Worm (Caenorhabditis elegans) whole organism, late embryonic: Measurements from ENCODE around the gene acp-4.

Experiments
- K02D7.2 ChIP-seq: sonication (generic microtip); optimal IDR thresholded peaks from 2 replicates; lab custom pipeline; 2017; ENCODE audit warnings: mild to moderate bottlenecking, missing genetic modification characterization, missing compliant biosample characterization
- K09A11.1 ChIP-seq: sonication (generic microtip); optimal IDR thresholded peaks from 2 replicates; lab custom pipeline; 2017; ENCODE audit warnings: antibody characterized with exemption, mild to moderate bottlenecking, missing genetic modification characterization, missing compliant biosample characterization; ENCODE audit not compliant: insufficient read depth
- T23F11.4 ChIP-seq: fragments of 200-800 bp; sonication (Bioruptor generic); optimal IDR thresholded peaks from 2 replicates; lab custom pipeline; 2018; ENCODE audit warnings: mild to moderate bottlenecking, missing genetic modification characterization, missing compliant biosample characterization
- Y22D7AL.16 ChIP-seq: sonication (generic microtip); optimal IDR thresholded peaks from 2 replicates; lab custom pipeline; 2016; ENCODE audit warnings: missing genetic modification characterization, missing compliant biosample characterization
- ama-1 ChIP-seq: fragments of 150-350 bp; optimal IDR thresholded peaks from 2 replicates; lab custom pipeline; 2014
- ceh-18 ChIP-seq: sonication (generic microtip); optimal IDR thresholded peaks from 2 replicates; lab custom pipeline; 2016; ENCODE audit warnings: missing genetic modification characterization, missing compliant biosample characterization
- ceh-19 ChIP-seq: fragments of 200-800 bp; sonication (Bioruptor generic); optimal IDR thresholded peaks from 2 replicates; lab custom pipeline; 2018; ENCODE audit warnings: mild to moderate bottlenecking, missing genetic modification characterization, missing compliant biosample characterization
- ceh-22 ChIP-seq: sonication (generic microtip); optimal IDR thresholded peaks from 2 replicates; lab custom pipeline; 2017; ENCODE audit warnings: missing biosample characterization, missing genetic modification characterization
- ceh-24 ChIP-seq: sonication (generic microtip); optimal IDR thresholded peaks from 2 replicates; lab custom pipeline; 2016; ENCODE audit warnings: mild to moderate bottlenecking, missing genetic modification characterization, missing compliant biosample characterization
- ceh-30 ChIP-seq: fragments of 150-350 bp; optimal IDR thresholded peaks from 2 replicates; lab custom pipeline; 2014; ENCODE audit warnings: missing biosample characterization, missing genetic modification characterization
- ceh-34 ChIP-seq: sonication (generic microtip); optimal IDR thresholded peaks from 2 replicates; lab custom pipeline; 2016; ENCODE audit warnings: mild to moderate bottlenecking, missing genetic modification characterization, missing compliant biosample characterization
- ceh-48 ChIP-seq: sonication (generic microtip); optimal IDR thresholded peaks from 2 replicates; lab custom pipeline; 2016; ENCODE audit warnings: missing genetic modification characterization, inconsistent platforms, missing compliant biosample characterization
- ceh-6 ChIP-seq: fragments of 200-800 bp; sonication (Bioruptor generic); optimal IDR thresholded peaks from 2 replicates; lab custom pipeline; 2018; ENCODE audit warnings: mild to moderate bottlenecking, missing genetic modification characterization, missing compliant biosample characterization
- che-1 ChIP-seq: sonication (generic microtip); optimal IDR thresholded peaks from 2 replicates; lab custom pipeline; 2016; ENCODE audit warnings: mild to moderate bottlenecking, missing genetic modification characterization, missing compliant biosample characterization
- dmd-4 ChIP-seq: sonication (generic microtip); optimal IDR thresholded peaks from 2 replicates; lab custom pipeline; 2016; ENCODE audit warnings: borderline replicate concordance, missing genetic modification characterization, missing compliant biosample characterization
- elt-2 ChIP-seq: sonication (generic microtip); optimal IDR thresholded peaks from 2 replicates; lab custom pipeline; 2016; ENCODE audit warnings: missing genetic modification reagents, missing genetic modification characterization, missing compliant biosample characterization
- elt-4 ChIP-seq: sonication (generic microtip); optimal IDR thresholded peaks from 2 replicates; lab custom pipeline; 2016; ENCODE audit warnings: missing genetic modification characterization, missing compliant biosample characterization
- ets-4 ChIP-seq: sonication (generic microtip); optimal IDR thresholded peaks from 2 replicates; lab custom pipeline; 2016; ENCODE audit warnings: missing genetic modification characterization, missing compliant biosample characterization
- fkh-6 ChIP-seq: sonication (generic microtip); optimal IDR thresholded peaks from 2 replicates; lab custom pipeline; 2016; ENCODE audit warnings: missing genetic modification characterization, missing compliant biosample characterization
- hlh-15 ChIP-seq: sonication (generic microtip); optimal IDR thresholded peaks from 2 replicates; lab custom pipeline; 2016; ENCODE audit warnings: missing genetic modification characterization, missing compliant biosample characterization
- hlh-30 ChIP-seq: sonication (generic microtip); optimal IDR thresholded peaks from 2 replicates; lab custom pipeline; 2017; ENCODE audit warnings: antibody characterized with exemption, missing genetic modification characterization, missing compliant biosample characterization; ENCODE audit not compliant: insufficient read depth
- hlh-8 ChIP-seq: sonication (generic microtip); optimal IDR thresholded peaks from 2 replicates; lab custom pipeline; 2016; ENCODE audit warnings: missing genotype, missing genetic modification characterization, missing compliant biosample characterization
- lim-6 ChIP-seq: sonication (generic microtip); optimal IDR thresholded peaks from 2 replicates; lab custom pipeline; 2016; ENCODE audit warnings: missing genetic modification characterization, missing compliant biosample characterization
- nhr-11 ChIP-seq: fragments of 150-350 bp; optimal IDR thresholded peaks from 2 replicates; lab custom pipeline; 2014; ENCODE audit warnings: missing biosample characterization, missing genetic modification characterization
- nhr-232 ChIP-seq: sonication (generic microtip); optimal IDR thresholded peaks from 2 replicates; lab custom pipeline; 2016; ENCODE audit warnings: missing genetic modification characterization, missing compliant biosample characterization
- pat-9 ChIP-seq: fragments of 200-800 bp; sonication (Bioruptor generic); optimal IDR thresholded peaks from 2 replicates; lab custom pipeline; 2018; ENCODE audit warnings: mild to moderate bottlenecking, missing genetic modification characterization, moderate library complexity, missing compliant biosample characterization
- pha-2 ChIP-seq: sonication (generic microtip); optimal IDR thresholded peaks from 2 replicates; lab custom pipeline; 2017; ENCODE audit warnings: mild to moderate bottlenecking, missing genetic modification characterization, missing compliant biosample characterization
- pha-4 ChIP-seq: fragments of 150-350 bp; optimal IDR thresholded peaks from 2 replicates; lab custom pipeline; 2018; ENCODE audit warnings: missing biosample characterization, missing genetic modification reagents, missing genetic modification characterization
- ref-2 ChIP-seq: sonication (generic microtip); optimal IDR thresholded peaks from 2 replicates; lab custom pipeline; 2016; ENCODE audit warnings: missing genetic modification characterization, missing compliant biosample characterization
- sdc-2 ChIP-seq: sonication (generic microtip); optimal IDR thresholded peaks from 2 replicates; lab custom pipeline; 2016; ENCODE audit warnings: missing genotype, missing genetic modification characterization, missing compliant biosample characterization
- sox-4 ChIP-seq: sonication (generic microtip); optimal IDR thresholded peaks from 2 replicates; lab custom pipeline; 2017; ENCODE audit warnings: mild to moderate bottlenecking, missing genetic modification characterization, inconsistent platforms, missing compliant biosample characterization
- syd-9 ChIP-seq: sonication (generic microtip); optimal IDR thresholded peaks from 2 replicates; lab custom pipeline; 2016; ENCODE audit warnings: mild to moderate bottlenecking, missing genetic modification characterization, moderate library complexity, missing compliant biosample characterization
- unc-3 ChIP-seq, 2 experiments: fragments of 200-800 bp in 1 of 2; sonication (Bioruptor generic) in 1 of 2; sonication (generic microtip) in 1 of 2; conservative IDR thresholded peaks in 1 of 2; optimal IDR thresholded peaks in 1 of 2; 2 replicates each; pipeline versions ENCODE4 v1.3.6 to Lab custom; 2016 to 2022; ENCODE audit warnings: missing compliant biosample characterization in 2 of 2, missing genetic modification characterization in 2 of 2, missing genetic modification reagents in 1 of 2
- unc-42 ChIP-seq: sonication (generic microtip); optimal IDR thresholded peaks from 2 replicates; lab custom pipeline; 2016; ENCODE audit warnings: missing genotype, missing genetic modification characterization, missing compliant biosample characterization
- unc-86 ChIP-seq: sonication (generic microtip); optimal IDR thresholded peaks from 2 replicates; lab custom pipeline; 2016; ENCODE audit warnings: missing genetic modification characterization, missing compliant biosample characterization
- zip-5 ChIP-seq: sonication (generic microtip); optimal IDR thresholded peaks from 2 replicates; lab custom pipeline; 2016; ENCODE audit warnings: missing genetic modification characterization, missing compliant biosample characterization

Gene acp-4

ce11 chrII:8412061-8412721 is 22.7 kb downstream of the acp-4 start, which contains the start of gene efl-3 (continued):
- no peak for TF ChIP-seq hlh-15 (tag; lab: Kevin White, UChicago)
- no peak for TF ChIP-seq syd-9 (tag; lab: Kevin White, UChicago)
- TF ChIP-seq K09A11.1 = no peak
- TF ChIP-seq Y22D7AL.16 (tag; lab: Kevin White, UChicago) = no peak
- TF ChIP-seq, all 69 proteins: peak for 7

- TF ChIP-seq ceh-48 = no peak
- no peak for TF ChIP-seq pha-2 (tag; lab: Kevin White, UChicago)
- no peak for TF ChIP-seq fkh-6
- no peak for TF ChIP-seq ceh-34 (tag; lab: Kevin White, UChicago)
- no peak for TF ChIP-seq elt-4 (tag; lab: Kevin White, UChicago)
- TF ChIP-seq sdc-2 (tag; lab: Kevin White, UChicago) = no peak
- no peak for TF ChIP-seq ceh-6
- TF ChIP-seq unc-42 (tag; lab: Kevin White, UChicago) = no peak
- TF ChIP-seq T23F11.4 (GFP tag; lab: Kevin White, UChicago) = no peak
- TF ChIP-seq unc-3 (GFP tag; conservative IDR thresholded peaks at IDR 0.05; lab: Robert Waterston, UW) = no peak
- no peak for TF ChIP-seq unc-3 (tag; optimal IDR thresholded peaks at IDR 0.05; lab: Kevin White, UChicago)
- no peak for TF ChIP-seq hlh-30 (tag; lab: Kevin White, UChicago)
- no peak for TF ChIP-seq che-1 (tag; lab: Kevin White, UChicago)
- no peak for TF ChIP-seq lim-6 (tag; lab: Kevin White, UChicago)
- TF ChIP-seq ceh-30 (tag; lab: Kevin White, UChicago) = no peak
- TF ChIP-seq K02D7.2 (tag; lab: Kevin White, UChicago) = no peak
- TF ChIP-seq ets-4 (tag; lab: Kevin White, UChicago) = no peak
- no peak for TF ChIP-seq ceh-19 (GFP tag; lab: Kevin White, UChicago)
Measured at ce11 chrII:8411002-8411401, 23.9 kb downstream of the acp-4 start.

- TF ChIP-seq dmd-4 (no peak), ceh-30 (tag; lab: Kevin White, UChicago) (no peak), nhr-11 (tag; lab: Kevin White, UChicago) (no peak), lim-6 (tag; lab: Kevin White, UChicago) (no peak), hlh-8 (tag; lab: Kevin White, UChicago) (no peak), ama-1 (no peak), ceh-22 (tag; lab: Kevin White, UChicago) (no peak), elt-2 (tag; lab: Kevin White, UChicago) (no peak), ref-2 (tag; lab: Kevin White, UChicago) (no peak), pat-9 (no peak), pha-4 (tag; lab: Kevin White, UChicago) (no peak)
Measured at ce11 chrII:8409538-8409937, 25.4 kb downstream of the acp-4 start.

- TF ChIP-seq ceh-24 (tag; lab: Kevin White, UChicago) (no peak), sox-4 (tag; lab: Kevin White, UChicago) (no peak), unc-86 (no peak), ceh-18 (tag; lab: Kevin White, UChicago) (no peak), zip-5 (tag; lab: Kevin White, UChicago) (no peak), pha-4 (tag; lab: Kevin White, UChicago) (no peak), nhr-232 (tag; lab: Kevin White, UChicago) (no peak)
- TF ChIP-seq, all 69 proteins: peak for 0
Measured at ce11 chrII:8407491-8407890, 27.4 kb downstream of the acp-4 start, which contains the start of gene sra-13. Gene sra-13, plus strand, starts transcription at chrII:8407685.
